Fruit fly (Drosophila melanogaster): ENCODE data around the gene Ostgamma.
A peak's percentile ranks its signal among the peaks of the same experiment; 100 is the strongest.

dm6 chr2L:8266145-8266544 is 41.8 kb downstream of the Ostgamma start:
- TF ChIP-seq CG6808 (GFP tag; optimal IDR thresholded peaks at IDR 0.05): peak; percentile 83
- TF ChIP-seq Sox15 (GFP tag; optimal IDR thresholded peaks at IDR 0.05): peak; percentile 53
- TF ChIP-seq CG11902 (GFP tag; optimal IDR thresholded peaks at IDR 0.05): peak; percentile 40
- TF ChIP-seq CG15336 (GFP tag; IDR thresholded peaks at IDR 0.05): peak; percentile 90
- TF ChIP-seq CG4318 (GFP tag; optimal IDR thresholded peaks at IDR 0.05): peak; percentile 61
- peak; percentile 84 for TF ChIP-seq CG6276 (GFP tag; optimal IDR thresholded peaks at IDR 0.05)
- no peak for TF ChIP-seq Eip75B (GFP tag; optimal IDR thresholded peaks at IDR 0.05)

All from whole organism, prepupa.